Worm (Caenorhabditis elegans) whole organism, early embryonic: ENCODE measurements around the gene rnst-2.

Experiments
- B0310.2 ChIP-seq: sonication (generic microtip); optimal IDR thresholded peaks from 2 replicates; lab custom pipeline; 2016; ENCODE audit warnings: mild to moderate bottlenecking, missing genetic modification characterization, missing compliant biosample characterization
- aly-1 ChIP-seq: sonication (generic microtip); optimal IDR thresholded peaks from 2 replicates; lab custom pipeline; 2016; ENCODE audit warnings: missing genetic modification characterization, missing compliant biosample characterization
- ama-1 ChIP-seq: fragments of 150-350 bp; optimal IDR thresholded peaks from 2 replicates; lab custom pipeline; 2014
- ceh-36 ChIP-seq: sonication (generic microtip); optimal IDR thresholded peaks from 2 replicates; lab custom pipeline; 2016; ENCODE audit warnings: missing genetic modification characterization, inconsistent platforms, missing compliant biosample characterization
- ets-7 ChIP-seq: sonication (generic microtip); optimal IDR thresholded peaks from 2 replicates; lab custom pipeline; 2016; ENCODE audit warnings: missing genotype, missing genetic modification characterization, missing compliant biosample characterization
- flt-1 ChIP-seq: fragments of 200-800 bp; sonication (Bioruptor generic); IDR thresholded peaks from 2 replicates; pipeline ENCODE4 v1.3.6; 2022; ENCODE audit warnings: missing genetic modification characterization, missing compliant biosample characterization
- hmbx-1 ChIP-seq: sonication (generic microtip); optimal IDR thresholded peaks from 2 replicates; lab custom pipeline; 2016; ENCODE audit warnings: mild to moderate bottlenecking, missing genetic modification characterization, missing compliant biosample characterization
- hmg-4 ChIP-seq: fragments of 200-800 bp; sonication (Bioruptor generic); optimal IDR thresholded peaks from 2 replicates; lab custom pipeline; 2018; ENCODE audit warnings: mild to moderate bottlenecking, missing genetic modification characterization, missing compliant biosample characterization
- hnd-1 ChIP-seq: sonication (generic microtip); optimal IDR thresholded peaks from 2 replicates; lab custom pipeline; 2016; ENCODE audit warnings: missing genetic modification characterization, missing compliant biosample characterization
- pes-1 ChIP-seq: fragments of 200-800 bp; sonication (Bioruptor generic); IDR thresholded peaks from 2 replicates; pipeline ENCODE4 v1.3.6; 2022; ENCODE audit warnings: missing genetic modification reagents, missing genetic modification characterization, missing compliant biosample characterization
- scrt-1 ChIP-seq: fragments of 200-800 bp; sonication (Bioruptor generic); IDR thresholded peaks from 2 replicates; pipeline ENCODE4 v1.3.6; 2022; ENCODE audit warnings: missing genetic modification characterization, missing compliant biosample characterization
- sea-1 ChIP-seq: fragments of 200-800 bp; sonication (Bioruptor generic); conservative IDR thresholded peaks from 2 replicates; pipeline ENCODE4 v1.3.6; 2022; ENCODE audit warnings: missing genetic modification characterization, missing compliant biosample characterization
- tbx-11 ChIP-seq: fragments of 200-800 bp; sonication (Bioruptor generic); IDR thresholded peaks from 2 replicates; pipeline ENCODE4 v1.3.6; 2022; ENCODE audit warnings: missing genetic modification characterization, missing compliant biosample characterization
- tra-4 ChIP-seq: sonication (generic microtip); optimal IDR thresholded peaks from 2 replicates; lab custom pipeline; 2017; ENCODE audit warnings: missing genetic modification characterization, missing compliant biosample characterization

- TF ChIP-seq sea-1 (GFP tag; lab: Robert Waterston, UW) = no peak
- no peak for TF ChIP-seq ama-1 (lab: Kevin White, UChicago)
- TF ChIP-seq hmbx-1 = no peak
- TF ChIP-seq hnd-1 = no peak
- TF ChIP-seq tra-4 (tag; lab: Kevin White, UChicago) = no peak
- TF ChIP-seq pes-1 (GFP tag; lab: Robert Waterston, UW) = no peak
- TF ChIP-seq aly-1 (tag; lab: Kevin White, UChicago) = no peak
- no peak for TF ChIP-seq ets-7 (tag; lab: Kevin White, UChicago)
- TF ChIP-seq ceh-36 (tag; lab: Kevin White, UChicago) = no peak
- no peak for TF ChIP-seq scrt-1 (GFP tag; lab: Robert Waterston, UW)
- TF ChIP-seq flt-1 (GFP tag; lab: Robert Waterston, UW) = no peak
- no peak for TF ChIP-seq B0310.2
- TF ChIP-seq hmg-4 = no peak
- TF ChIP-seq tbx-11 (GFP tag; lab: Robert Waterston, UW) = no peak
Measured at ce11 chrV:1100280-1100679, 38.9 kb downstream of the rnst-2 start, which contains the start of gene Y50D4B.2.
